Fruit fly (Drosophila melanogaster): Measurements from ENCODE around the gene ClpX.

ClpX gene

dm6 chr3R:19905932-19906439 lies 2.5 kb upstream of the ClpX start (continued):
- TF ChIP-seq CG3919 (GFP tag; optimal IDR thresholded peaks at IDR 0.05) (peak; percentile 87), Hr39 (GFP tag; optimal IDR thresholded peaks at IDR 0.05) (peak; percentile 95), CG6854 (GFP tag; optimal IDR thresholded peaks at IDR 0.05) (peak; percentile 53), topi (GFP tag; optimal IDR thresholded peaks at IDR 0.05) (peak; percentile 84), lz (GFP tag; optimal IDR thresholded peaks at IDR 0.05) (peak; percentile 91), Ets96B (tag; optimal IDR thresholded peaks at IDR 0.05) (peak; percentile 80), eg (GFP tag; IDR thresholded peaks at IDR 0.05) (peak; percentile 91), cyc (GFP tag; optimal IDR thresholded peaks at IDR 0.05) (peak; percentile 91), CG6792 (GFP tag; optimal IDR thresholded peaks at IDR 0.05) (peak; percentile 90), CG1621 (tag; optimal IDR thresholded peaks at IDR 0.05) (peak; percentile 82), CG8119 (GFP tag; IDR thresholded peaks at IDR 0.05) (peak; percentile 86), CG6276 (GFP tag; optimal IDR thresholded peaks at IDR 0.05) (peak; percentile 74), vri (GFP tag; optimal IDR thresholded peaks at IDR 0.05) (peak; percentile 93), Smox (GFP tag; optimal IDR thresholded peaks at IDR 0.05) (peak; percentile 91), acj6 (GFP tag; optimal IDR thresholded peaks at IDR 0.05) (peak; percentile 89), Ets21C (GFP tag; optimal IDR thresholded peaks at IDR 0.05) (peak; percentile 89), Gug (GFP tag; IDR thresholded peaks at IDR 0.05) (peak; percentile 81), Eip93F (GFP tag; optimal IDR thresholded peaks at IDR 0.05) (peak; percentile 66), dsx (GFP tag; optimal IDR thresholded peaks at IDR 0.05; ENCODE audit: poor library complexity, severe bottlenecking) (peak; percentile 64), CG10631 (GFP tag; optimal IDR thresholded peaks at IDR 0.05) (peak; percentile 81), CG8632 (GFP tag; optimal IDR thresholded peaks at IDR 0.05) (peak; percentile 83), esn (GFP tag; optimal IDR thresholded peaks at IDR 0.05) (peak; percentile 93), spab (GFP tag; optimal IDR thresholded peaks at IDR 0.05) (peak; percentile 86), ss (GFP tag; optimal IDR thresholded peaks at IDR 0.05) (peak; percentile 61 to 76), Met (GFP tag; optimal IDR thresholded peaks at IDR 0.05) (peak; percentile 87), CG34406 (GFP tag; optimal IDR thresholded peaks at IDR 0.05) (peak; percentile 86), Sox102F (GFP tag; optimal IDR thresholded peaks at IDR 0.05) (peak; percentile 90), Eip78C (GFP tag) (peak; percentile 95)

- no peak for TF ChIP-seq CG11762 (GFP tag; optimal IDR thresholded peaks at IDR 0.05; ENCODE audit: insufficient read depth)
- TF ChIP-seq Hr4 (GFP tag; optimal IDR thresholded peaks at IDR 0.05), result peak; percentile 51
- peak; percentile 95 for TF ChIP-seq svp (GFP tag)
- peak; percentile 52 for TF ChIP-seq CG6808 (GFP tag; optimal IDR thresholded peaks at IDR 0.05)
- TF ChIP-seq fd85E (GFP tag; optimal IDR thresholded peaks at IDR 0.05), result peak; percentile 29
- TF ChIP-seq Sox14 (GFP tag; optimal IDR thresholded peaks at IDR 0.05), result peak; percentile 76
- TF ChIP-seq lz (GFP tag; optimal IDR thresholded peaks at IDR 0.05), result peak; percentile 68
- TF ChIP-seq eg (GFP tag; IDR thresholded peaks at IDR 0.05), result peak; percentile 64; the same call in 2 of the 3 replicates
- peak; percentile 55 for TF ChIP-seq cyc (GFP tag; optimal IDR thresholded peaks at IDR 0.05)
- no peak for TF ChIP-seq CG4318 (GFP tag; optimal IDR thresholded peaks at IDR 0.05)
- peak; percentile 47 for TF ChIP-seq CG6792 (GFP tag; optimal IDR thresholded peaks at IDR 0.05)
- TF ChIP-seq dac (GFP tag; optimal IDR thresholded peaks at IDR 0.05), result no peak
- peak; percentile 6 for TF ChIP-seq CG7368 (GFP tag; optimal IDR thresholded peaks at IDR 0.05)
- no peak for TF ChIP-seq CG8632 (GFP tag; optimal IDR thresholded peaks at IDR 0.05)
- TF ChIP-seq CG10669 (GFP tag; optimal IDR thresholded peaks at IDR 0.05), result peak; percentile 13
- 0 out of 2 replicates have a peak, but pooled peaks have one; percentile 36 for TF ChIP-seq CG15336 (GFP tag; IDR thresholded peaks at IDR 0.05)
- peak; percentile 50; the same call in 2 of the 3 replicates for TF ChIP-seq CG6163 (GFP tag; IDR thresholded peaks at IDR 0.05)
- TF ChIP-seq Lpt (GFP tag; optimal IDR thresholded peaks at IDR 0.05), result no peak
- TF ChIP-seq esn (GFP tag; optimal IDR thresholded peaks at IDR 0.05), result peak; percentile 50
- peak; percentile 49 for TF ChIP-seq CG16779 (tag; optimal IDR thresholded peaks at IDR 0.05)
- TF ChIP-seq CG11902 (GFP tag; optimal IDR thresholded peaks at IDR 0.05), result peak; percentile 19
- TF ChIP-seq salr (GFP tag; optimal IDR thresholded peaks at IDR 0.05), result no peak
- no peak for TF ChIP-seq Blimp-1 (GFP tag; optimal IDR thresholded peaks at IDR 0.05)
- TF ChIP-seq Eip93F (GFP tag; optimal IDR thresholded peaks at IDR 0.05), result no peak
- no peak for TF ChIP-seq Smox (GFP tag; optimal IDR thresholded peaks at IDR 0.05)
- no peak for TF ChIP-seq Hr38 (GFP tag; optimal IDR thresholded peaks at IDR 0.05)
- peak; percentile 42 for TF ChIP-seq OdsH (GFP tag; optimal IDR thresholded peaks at IDR 0.05)
- TF ChIP-seq vri (GFP tag; optimal IDR thresholded peaks at IDR 0.05), result peak; percentile 66
- TF ChIP-seq fkh (GFP tag; optimal IDR thresholded peaks at IDR 0.05), result peak; percentile 60
- peak; percentile 46 for TF ChIP-seq Ets21C (GFP tag; optimal IDR thresholded peaks at IDR 0.05)
- TF ChIP-seq CG31627 (GFP tag; optimal IDR thresholded peaks at IDR 0.05), result peak; percentile 66
- peak; percentile 67 for TF ChIP-seq topi (GFP tag; optimal IDR thresholded peaks at IDR 0.05)
Observed at dm6 chr3R:19904865-19905373, 1.4 kb upstream of the ClpX start, which contains the start of the genes Surf6 and RhoGAP92B. TSS of gene Surf6 (minus strand) at chr3R:19904868. TSS of gene RhoGAP92B (plus strand) at chr3R:19905164.

Measured in whole organism, prepupa.